Worm (Caenorhabditis elegans) whole organism, L1 larva: ENCODE results near the gene acl-3.

ENCODE experiments used
- aha-1 ChIP-seq: fragments of 150-350 bp; optimal IDR thresholded peaks from 2 replicates; lab custom pipeline; 2014; ENCODE audit warnings: missing biosample characterization, missing genetic modification characterization
- ceh-8 ChIP-seq: fragments of 200-800 bp; sonication (Bioruptor generic); optimal IDR thresholded peaks from 2 replicates; lab custom pipeline; 2018; ENCODE audit warnings: mild to moderate bottlenecking, missing genetic modification characterization, moderate library complexity, missing compliant biosample characterization
- dpl-1 ChIP-seq, 3 experiments: fragments of 150-350 bp in 2 of 3; sonication (generic microtip) in 1 of 3; optimal IDR thresholded peaks; 2 replicates each; lab custom pipeline; 2014 to 2017; ENCODE audit warnings: missing biosample characterization in 3 of 3, missing genetic modification characterization in 3 of 3, missing genetic modification reagents in 3 of 3
- dsc-1 ChIP-seq: sonication (generic microtip); optimal IDR thresholded peaks from 2 replicates; lab custom pipeline; 2016; ENCODE audit warnings: mild to moderate bottlenecking, missing genetic modification characterization, missing compliant biosample characterization
- efl-3 ChIP-seq: fragments of 200-800 bp; sonication (Bioruptor generic); optimal IDR thresholded peaks from 2 replicates; lab custom pipeline; 2018; ENCODE audit warnings: mild to moderate bottlenecking, missing genetic modification characterization, missing compliant biosample characterization
- egl-13 ChIP-seq: sonication (generic microtip); optimal IDR thresholded peaks from 2 replicates; lab custom pipeline; 2016; ENCODE audit warnings: missing genotype, missing genetic modification reagents, missing genetic modification characterization, missing compliant biosample characterization
- elt-2 ChIP-seq: sonication (generic microtip); optimal IDR thresholded peaks from 2 replicates; lab custom pipeline; 2016; ENCODE audit warnings: missing genetic modification characterization, mild to moderate bottlenecking, inconsistent platforms, missing compliant biosample characterization, missing genetic modification reagents
- fkh-10 ChIP-seq: sonication (generic microtip); optimal IDR thresholded peaks from 2 replicates; lab custom pipeline; 2017; ENCODE audit warnings: missing biosample characterization, missing genetic modification reagents, missing genetic modification characterization
- grh-1 ChIP-seq: fragments of 200-800 bp; sonication (Bioruptor generic); IDR thresholded peaks from 2 replicates; pipeline ENCODE4 v1.3.6; 2022; ENCODE audit warnings: missing genetic modification reagents, missing genetic modification characterization, missing compliant biosample characterization
- hlh-17 ChIP-seq: fragments of 200-800 bp; sonication (Bioruptor generic); optimal IDR thresholded peaks from 2 replicates; lab custom pipeline; 2018; ENCODE audit warnings: missing genetic modification characterization, mild to moderate bottlenecking, missing compliant biosample characterization, moderate library complexity, borderline replicate concordance
- jun-1 ChIP-seq: fragments of 150-350 bp; optimal IDR thresholded peaks from 2 replicates; lab custom pipeline; 2014; ENCODE audit warnings: missing biosample characterization, missing genetic modification reagents, missing genetic modification characterization
- lin-13 ChIP-seq: fragments of 150-350 bp; optimal IDR thresholded peaks from 2 replicates; lab custom pipeline; 2014; ENCODE audit warnings: missing biosample characterization, missing genetic modification reagents, missing genetic modification characterization
- lin-14 ChIP-seq: fragments of 200-800 bp; sonication (Bioruptor generic); optimal IDR thresholded peaks from 2 replicates; lab custom pipeline; 2018; ENCODE audit warnings: mild to moderate bottlenecking, missing genetic modification characterization, moderate library complexity, missing compliant biosample characterization
- lin-35 ChIP-seq, 2 experiments: fragments of 150-350 bp; optimal IDR thresholded peaks; 2 replicates each; lab custom pipeline; 2014; ENCODE audit warnings: missing biosample characterization in 2 of 2, missing genetic modification characterization in 2 of 2, missing genetic modification reagents in 2 of 2
- lin-39 ChIP-seq: fragments of 150-350 bp; optimal IDR thresholded peaks from 2 replicates; lab custom pipeline; 2014; ENCODE audit warnings: missing biosample characterization, missing genetic modification reagents, missing genetic modification characterization
- lir-3 ChIP-seq: sonication (generic microtip); optimal IDR thresholded peaks from 2 replicates; lab custom pipeline; 2016; ENCODE audit warnings: mild to moderate bottlenecking, missing genetic modification characterization, moderate library complexity, missing compliant biosample characterization; ENCODE audit not compliant: poor library complexity
- lsy-2 ChIP-seq, 2 experiments: fragments of 150-350 bp; optimal IDR thresholded peaks; 2 replicates each; lab custom pipeline; 2014; ENCODE audit warnings: missing biosample characterization in 2 of 2, missing genetic modification characterization in 2 of 2
- mep-1 ChIP-seq: fragments of 150-350 bp; optimal IDR thresholded peaks from 2 replicates; lab custom pipeline; 2014; ENCODE audit warnings: missing biosample characterization, missing genetic modification characterization
- nhr-19 ChIP-seq: fragments of 200-800 bp; sonication (Bioruptor generic); conservative IDR thresholded peaks from 2 replicates; pipeline ENCODE4 v1.3.6; 2022; ENCODE audit warnings: missing genetic modification characterization, missing compliant biosample characterization
- nhr-20 ChIP-seq: sonication (generic microtip); optimal IDR thresholded peaks from 2 replicates; lab custom pipeline; 2016; ENCODE audit warnings: mild to moderate bottlenecking, missing genetic modification characterization, missing compliant biosample characterization
- nhr-237 ChIP-seq: fragments of 150-350 bp; optimal IDR thresholded peaks from 2 replicates; lab custom pipeline; 2014; ENCODE audit warnings: missing biosample characterization, missing genetic modification characterization
- nhr-28 ChIP-seq: fragments of 150-350 bp; optimal IDR thresholded peaks from 2 replicates; lab custom pipeline; 2014; ENCODE audit warnings: missing biosample characterization, missing genetic modification characterization
- nhr-71 ChIP-seq: sonication (generic microtip); optimal IDR thresholded peaks from 2 replicates; lab custom pipeline; 2016; ENCODE audit warnings: mild to moderate bottlenecking, missing genetic modification characterization, moderate library complexity, missing compliant biosample characterization
- rnt-1 ChIP-seq: sonication (generic microtip); optimal IDR thresholded peaks from 2 replicates; lab custom pipeline; 2016; ENCODE audit warnings: mild to moderate bottlenecking, missing genetic modification characterization, moderate library complexity, missing compliant biosample characterization
- snpc-4 ChIP-seq: fragments of 150-350 bp; optimal IDR thresholded peaks from 2 replicates; lab custom pipeline; 2014; ENCODE audit warnings: missing biosample characterization, missing genetic modification characterization
- snu-23 ChIP-seq: sonication (generic microtip); optimal IDR thresholded peaks from 2 replicates; lab custom pipeline; 2016; ENCODE audit warnings: missing genetic modification characterization, missing compliant biosample characterization
- unc-130 ChIP-seq: fragments of 150-350 bp; optimal IDR thresholded peaks from 2 replicates; lab custom pipeline; 2017; ENCODE audit warnings: missing biosample characterization, missing genetic modification characterization, inconsistent platforms
- unc-30 ChIP-seq: sonication (generic microtip); optimal IDR thresholded peaks from 2 replicates; lab custom pipeline; 2017; ENCODE audit warnings: missing biosample characterization, missing genetic modification characterization
- ztf-4 ChIP-seq: fragments of 150-350 bp; optimal IDR thresholded peaks from 2 replicates; lab custom pipeline; 2014; ENCODE audit warnings: missing biosample characterization, missing genetic modification characterization

acl-3 gene

DNA sequence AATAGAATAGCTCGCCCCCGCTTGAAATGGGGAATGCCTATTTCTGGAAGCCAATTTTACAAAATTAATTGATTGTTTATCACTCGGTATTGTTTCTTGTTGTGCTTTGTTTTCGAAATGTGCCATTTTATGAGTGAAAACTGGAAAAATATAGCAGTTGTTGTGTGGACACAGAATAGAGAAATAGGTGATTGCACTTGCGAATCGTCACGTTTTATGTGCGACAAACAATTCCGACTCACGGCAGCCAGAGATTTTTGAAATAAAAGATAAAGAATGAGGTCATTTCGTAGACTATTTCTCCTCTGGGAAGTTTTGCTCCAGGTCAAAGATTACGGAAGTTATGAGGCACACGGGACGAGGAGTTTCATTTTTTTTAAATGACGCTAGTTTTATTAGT is 4.9 kb downstream of the acl-3 start:
- peak; percentile 64 for TF ChIP-seq nhr-71 (tag; lab: Kevin White, UChicago)
- peak; percentile 40 for TF ChIP-seq lin-14 (GFP tag; lab: Kevin White, UChicago)
- no peak for TF ChIP-seq lin-13 (GFP tag; lab: Kevin White, UChicago)
- TF ChIP-seq snu-23 (GFP tag; lab: Kevin White, UChicago), result peak; percentile 21
- TF ChIP-seq unc-130 (tag; lab: Kevin White, UChicago), result peak; percentile 1
- peak; percentile 34 for TF ChIP-seq nhr-19 (GFP tag; lab: Robert Waterston, UW)
- peak in 1 of 2 experiments; percentile 35 for TF ChIP-seq lsy-2 (tag; optimal IDR thresholded peaks at IDR 0.05; lab: Kevin White, UChicago)
- peak; percentile 1 for TF ChIP-seq nhr-20 (tag; lab: Kevin White, UChicago)
- no peak for TF ChIP-seq grh-1 (GFP tag; lab: Robert Waterston, UW)
- peak; percentile 52 for TF ChIP-seq rnt-1 (tag; lab: Kevin White, UChicago)
- TF ChIP-seq lin-35 (GFP tag; optimal IDR thresholded peaks at IDR 0.05; lab: Kevin White, UChicago), result no peak

DNA sequence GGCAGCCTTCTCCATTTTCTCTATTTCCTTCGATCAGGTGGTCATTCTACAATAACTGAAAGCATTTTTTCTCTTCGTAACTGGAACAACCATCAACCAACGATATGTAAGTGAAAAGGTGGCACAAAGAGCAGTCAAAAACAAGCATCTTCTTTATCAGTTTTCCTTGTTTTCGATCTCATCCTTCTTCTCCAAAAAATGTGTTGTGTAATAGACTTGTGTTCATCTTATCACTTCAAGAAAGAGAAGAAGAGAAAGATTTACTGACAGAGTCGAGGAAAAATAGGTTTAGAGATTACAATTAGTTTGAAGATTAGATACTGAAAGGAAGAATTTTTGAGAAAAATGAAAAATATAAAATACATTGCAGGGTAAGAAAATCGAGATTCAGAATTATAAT is 6.5 kb downstream of the acl-3 start:
- TF ChIP-seq nhr-20 (tag; lab: Kevin White, UChicago) (peak; percentile 23), lsy-2 (tag; optimal IDR thresholded peaks at IDR 0.05; lab: Kevin White, UChicago) (peak in 1 of 2 experiments; percentile 25), fkh-10 (GFP tag; lab: Kevin White, UChicago) (no peak), nhr-71 (tag; lab: Kevin White, UChicago) (peak; percentile 34), unc-130 (tag; lab: Kevin White, UChicago) (peak; percentile 21), snu-23 (GFP tag; lab: Kevin White, UChicago) (peak; percentile 27), lin-39 (tag; lab: Kevin White, UChicago) (no peak), ztf-4 (tag; lab: Kevin White, UChicago) (peak; percentile 10), elt-2 (tag; lab: Kevin White, UChicago) (peak; percentile 8), lin-14 (GFP tag; lab: Kevin White, UChicago) (peak; percentile 67)

DNA sequence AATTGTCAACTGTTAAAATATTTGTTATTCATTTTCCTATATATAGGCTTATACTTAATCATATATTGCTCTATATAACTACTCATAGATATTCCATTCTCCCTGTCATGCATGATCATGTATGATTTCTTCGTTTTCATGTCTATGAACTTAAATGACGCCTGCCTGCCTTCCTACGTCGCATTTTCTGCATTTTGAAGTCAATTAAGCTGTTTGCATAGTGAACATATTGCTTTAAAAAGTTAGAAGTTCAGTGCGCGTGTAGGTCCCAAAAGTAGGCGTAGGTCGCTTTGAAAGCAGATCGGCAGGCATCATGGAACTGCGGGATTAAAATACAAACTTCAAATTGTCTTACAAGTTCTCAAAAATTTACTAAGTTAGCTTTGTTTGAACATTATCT is 7.1 kb downstream of the acl-3 start:
- no peak for TF ChIP-seq snpc-4
- no peak for TF ChIP-seq fkh-10 (GFP tag; lab: Kevin White, UChicago)
- TF ChIP-seq nhr-19 (GFP tag; lab: Robert Waterston, UW), result no peak
- TF ChIP-seq hlh-17 (GFP tag; lab: Kevin White, UChicago), result peak; percentile 29
- TF ChIP-seq aha-1 (tag; lab: Kevin White, UChicago), result no peak
- no peak for TF ChIP-seq nhr-28
- TF ChIP-seq, all 84 proteins: peak for 1

DNA sequence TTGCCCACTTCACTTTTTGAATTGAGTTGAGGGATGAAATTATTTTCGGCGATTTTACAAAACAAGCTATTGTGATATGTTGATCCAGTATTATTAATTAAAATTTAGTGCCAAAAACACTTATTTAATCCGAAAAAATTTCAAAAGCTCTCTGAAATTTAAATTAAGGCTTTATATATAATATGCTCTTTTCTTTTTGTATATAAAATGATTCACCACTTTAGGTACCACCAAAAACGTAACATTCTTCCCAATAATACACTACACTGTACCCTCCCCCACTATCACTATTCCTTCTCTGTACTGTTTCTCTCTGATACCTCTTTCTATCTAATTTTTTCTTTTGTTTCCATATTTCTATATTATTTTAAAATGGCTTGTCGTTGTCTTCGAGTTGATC is 8.0 kb downstream of the acl-3 start, which contains the start of gene prx-2:
Gene prx-2, plus strand, starts transcription at position 301 of the 400 bp plus-strand sequence.
- TF ChIP-seq fkh-10 (GFP tag; lab: Kevin White, UChicago) (no peak), grh-1 (GFP tag; lab: Robert Waterston, UW) (no peak), mep-1 (tag; lab: Kevin White, UChicago) (no peak), unc-130 (tag; lab: Kevin White, UChicago) (no peak), nhr-19 (GFP tag; lab: Robert Waterston, UW) (no peak), nhr-237 (tag; lab: Kevin White, UChicago) (no peak), egl-13 (tag; lab: Kevin White, UChicago) (no peak), efl-3 (GFP tag; lab: Kevin White, UChicago) (no peak), jun-1 (tag; lab: Kevin White, UChicago) (no peak), lir-3 (tag; lab: Kevin White, UChicago) (no peak), unc-30 (tag; lab: Kevin White, UChicago) (no peak), ceh-8 (GFP tag; lab: Kevin White, UChicago) (no peak)
- TF ChIP-seq, all 84 proteins: peak for 0

DNA sequence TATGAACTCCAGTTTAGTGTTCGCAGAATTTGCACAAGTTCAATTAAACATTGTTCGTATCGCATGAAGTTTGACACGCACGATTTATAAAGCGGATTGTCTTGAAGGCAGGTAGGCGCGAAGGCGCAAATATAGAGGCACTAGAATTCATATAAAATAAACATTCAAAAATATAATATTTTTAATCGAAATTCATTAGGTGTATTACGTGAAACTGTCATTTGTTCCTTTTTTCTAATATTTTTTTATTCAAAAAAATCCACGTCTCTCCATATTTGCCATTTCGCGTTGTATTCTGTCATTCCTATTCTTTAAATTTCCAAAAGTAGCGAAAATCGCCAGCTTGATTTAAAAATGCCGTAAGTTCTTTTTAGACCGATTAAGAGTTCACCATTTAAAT is 10.0 kb downstream of the acl-3 start, which contains the start of gene ZK809.1:
Gene ZK809.1, plus strand, starts transcription at position 301 of the 400 bp plus-strand sequence.
- TF ChIP-seq dsc-1 (no peak), dpl-1 (GFP tag; optimal IDR thresholded peaks at IDR 0.05; lab: Kevin White, UChicago) (no peak)
